Worm (Caenorhabditis elegans): ENCODE measurements around the gene clec-63.

DNA sequence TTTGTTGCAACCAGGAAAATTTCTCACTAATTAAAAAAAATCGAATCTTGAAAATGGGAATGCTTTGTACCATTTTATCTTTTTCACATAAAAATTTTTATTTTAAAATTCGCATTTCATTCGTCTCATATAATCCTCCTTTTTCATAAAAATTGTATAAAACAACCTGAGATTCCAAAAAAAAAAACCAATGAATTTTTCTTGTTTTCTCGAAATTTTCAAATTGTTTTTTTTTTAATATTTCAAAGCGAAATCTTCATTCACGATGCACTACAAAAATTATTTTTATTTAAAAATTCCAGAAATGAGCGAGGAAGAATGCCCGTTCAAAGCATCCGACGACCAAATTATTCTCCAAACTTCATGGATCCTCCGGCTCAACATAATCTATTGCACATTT, 10.5 kb upstream of the clec-63 start, which contains the start of gene sra-14:
- TF ChIP-seq ztf-11 (tag; optimal IDR thresholded peaks at IDR 0.05): no peak
- no peak for TF ChIP-seq elt-2 (tag; optimal IDR thresholded peaks at IDR 0.05)
- no peak for TF ChIP-seq egl-27 (tag; optimal IDR thresholded peaks at IDR 0.05)
- no peak for TF ChIP-seq eor-1 (tag; optimal IDR thresholded peaks at IDR 0.05)
- TF ChIP-seq fos-1 (tag; optimal IDR thresholded peaks at IDR 0.05): no peak
- TF ChIP-seq sea-2 (GFP tag; optimal IDR thresholded peaks at IDR 0.05): no peak

Measured in whole organism, L3 larva.